Fruit fly (Drosophila melanogaster) whole organism, prepupa: ENCODE data around the gene CG1492.

Experiments used
- CG11294 ChIP-seq: fragments of 200-800 bp; sonication (Bioruptor generic); IDR thresholded peaks from 2 replicates; pipeline ENCODE4 v1.3.6; 2022; ENCODE audit warnings: missing biosample characterization, missing genetic modification characterization
- CG1621 ChIP-seq: fragments of 200-800 bp; sonication (Bioruptor generic); optimal IDR thresholded peaks from 3 replicates; lab custom pipeline; 2018; ENCODE audit warnings: missing biosample characterization, mild to moderate bottlenecking, missing genetic modification characterization
- Sox15 ChIP-seq: fragments of 200-800 bp; sonication (Bioruptor generic); optimal IDR thresholded peaks from 3 replicates; lab custom pipeline; 2016; ENCODE audit warnings: missing biosample characterization, missing genetic modification characterization
- fkh ChIP-seq: fragments of 200-800 bp; sonication (Bioruptor generic); optimal IDR thresholded peaks from 3 replicates; lab custom pipeline; 2017; ENCODE audit warnings: missing biosample characterization, mild to moderate bottlenecking, missing genetic modification characterization, moderate library complexity

DNA sequence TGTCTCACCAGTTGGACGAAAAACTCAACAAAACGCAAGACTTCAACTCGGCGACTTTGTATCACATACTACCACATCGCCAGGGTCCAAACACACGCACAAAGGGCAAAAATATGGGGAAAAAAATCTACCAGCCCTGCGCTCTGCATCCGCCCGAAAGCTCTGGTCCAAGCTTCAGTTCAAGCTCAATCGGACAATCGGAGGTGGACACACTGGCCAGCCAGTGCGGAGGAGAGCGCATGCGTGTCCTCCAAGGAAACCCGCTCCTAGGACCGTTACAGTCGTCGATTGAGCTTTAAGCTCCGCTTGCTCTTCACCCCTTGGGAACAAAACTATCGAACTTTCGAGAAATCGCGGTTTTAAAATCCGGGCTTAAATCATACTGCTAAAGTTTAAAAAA, 28.2 kb downstream of the CG1492 start:
- TF ChIP-seq CG1621 (tag; lab: Kevin White, UChicago) = no peak
- TF ChIP-seq fkh (GFP tag; lab: Kevin White, UChicago) = no peak
- no peak for TF ChIP-seq CG11294
- TF ChIP-seq Sox15 (GFP tag; lab: Kevin White, UChicago) = no peak
